Fruit fly (Drosophila melanogaster) whole organism: ENCODE measurements around the gene CG33791.

Experiments
- pan ChIP-seq: fragments of >200 bp; optimal IDR thresholded peaks from 2 replicates; lab custom pipeline; 2017
- psq ChIP-seq: fragments of >200 bp; optimal IDR thresholded peaks from 2 replicates; lab custom pipeline; 2017
- usp ChIP-seq: fragments of >200 bp; optimal IDR thresholded peaks from 2 replicates; lab custom pipeline; 2017; ENCODE audit warnings: missing biosample characterization, missing genetic modification characterization, mixed read lengths

DNA sequence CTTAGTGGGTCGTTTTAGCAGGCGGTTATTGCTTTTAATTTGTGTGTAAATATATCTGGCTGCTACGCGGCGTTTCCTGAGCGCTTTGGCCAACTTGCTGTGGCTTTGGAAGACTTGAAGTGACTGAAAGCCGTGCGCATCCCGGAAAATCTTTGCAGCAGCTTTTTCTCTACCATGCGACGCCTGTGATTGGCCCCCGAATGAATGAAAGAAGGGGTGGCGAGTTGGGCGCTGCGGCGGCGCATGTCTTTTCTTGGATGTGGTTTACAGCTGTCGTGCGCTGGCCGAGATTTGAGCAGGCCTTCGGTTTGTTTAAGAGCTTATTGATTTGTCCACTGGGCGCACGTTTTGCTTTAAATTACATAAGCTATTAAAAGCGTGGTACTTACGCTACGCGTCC lies 60.8 kb downstream of the CG33791 start:
- TF ChIP-seq psq (lab: Kevin White, UChicago) (no peak), usp (GFP tag; lab: Kevin White, UChicago) (no peak), pan (lab: Kevin White, UChicago) (no peak)
